Worm (Caenorhabditis elegans): ENCODE data around the gene clc-1.

ce11 chrX:11042777-11043176, 4.5 kb upstream of the clc-1 start, which contains the start of gene C09F12.3:
- no peak for TF ChIP-seq snpc-4 (tag; optimal IDR thresholded peaks at IDR 0.05)
- no peak for TF ChIP-seq nhr-237 (tag; optimal IDR thresholded peaks at IDR 0.05)
- TF ChIP-seq nhr-77 (tag; optimal IDR thresholded peaks at IDR 0.05), result no peak
- no peak for TF ChIP-seq aly-2 (tag; optimal IDR thresholded peaks at IDR 0.05)
- TF ChIP-seq pag-3 (tag; optimal IDR thresholded peaks at IDR 0.05; ENCODE audit: borderline replicate concordance, insufficient read depth), result no peak
- no peak for TF ChIP-seq nhr-11 (tag; optimal IDR thresholded peaks at IDR 0.05)
- TF ChIP-seq ztf-4 (tag; optimal IDR thresholded peaks at IDR 0.05), result no peak
- no peak for TF ChIP-seq unc-130 (tag; optimal IDR thresholded peaks at IDR 0.05)
- no peak for TF ChIP-seq jun-1 (tag; optimal IDR thresholded peaks at IDR 0.05)

Measured in whole organism, L1 larva.